Worm (Caenorhabditis elegans): ENCODE data around the gene T14G8.6.

DNA sequence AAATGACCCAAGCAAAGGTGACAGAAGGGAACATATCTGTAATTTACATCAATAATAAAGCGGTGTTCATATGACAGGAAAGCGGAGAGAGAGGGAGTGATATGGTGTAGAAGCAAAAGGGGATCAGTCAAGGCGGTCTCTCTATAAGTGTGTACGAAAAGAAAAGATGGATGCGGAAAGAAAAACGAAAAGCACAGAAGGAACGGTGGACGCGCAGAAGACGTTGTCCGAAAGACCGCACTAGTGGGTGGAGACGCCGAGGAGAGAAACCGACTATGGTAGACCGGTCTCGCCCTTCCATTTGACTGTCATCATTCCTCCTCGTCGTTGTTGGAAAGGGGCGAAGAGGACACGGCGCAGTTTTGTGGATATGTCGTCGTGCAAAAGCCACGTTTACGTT is 19.6 kb downstream of the T14G8.6 start, which contains the start of gene C52G5.2:
- TF ChIP-seq elt-3 (tag; optimal IDR thresholded peaks at IDR 0.05): no peak
- TF ChIP-seq sma-3 (GFP tag; optimal IDR thresholded peaks at IDR 0.05): no peak
- TF ChIP-seq elt-1 (tag; optimal IDR thresholded peaks at IDR 0.05): no peak
- TF ChIP-seq lsy-2 (tag; optimal IDR thresholded peaks at IDR 0.05): no peak
- TF ChIP-seq ZK546.5 (tag; optimal IDR thresholded peaks at IDR 0.05): no peak

All from whole organism, L2 larva.